Worm (Caenorhabditis elegans): Measurements from ENCODE around the gene EGAP9.3.
A peak's percentile ranks its signal among the peaks of the same experiment; 100 is the strongest.

Gene EGAP9.3

ce11 chrV:6559585-6559984 lies 20.3 kb downstream of the EGAP9.3 start (continued):
- TF ChIP-seq lin-1 (GFP tag; IDR thresholded peaks at IDR 0.05) (no peak), lin-13 (GFP tag; optimal IDR thresholded peaks at IDR 0.05) (no peak), mep-1 (tag; optimal IDR thresholded peaks at IDR 0.05) (no peak), F10B5.3 (tag; optimal IDR thresholded peaks at IDR 0.05) (no peak), ceh-32 (tag; optimal IDR thresholded peaks at IDR 0.05; ENCODE audit: poor library complexity) (no peak), egl-43 (GFP tag; IDR thresholded peaks at IDR 0.05) (no peak), hlh-11 (tag; optimal IDR thresholded peaks at IDR 0.05) (no peak), F44E2.7 (GFP tag; IDR thresholded peaks at IDR 0.05) (peak; percentile 88; the same call in 1 of the 2 replicates), ceh-28 (tag; optimal IDR thresholded peaks at IDR 0.05) (no peak), ama-1 (optimal IDR thresholded peaks at IDR 0.05) (no peak), nhr-76 (tag; optimal IDR thresholded peaks at IDR 0.05) (no peak), mdt-29 (GFP tag; IDR thresholded peaks at IDR 0.05) (no peak), pqm-1 (tag; optimal IDR thresholded peaks at IDR 0.05) (no peak), attf-4 (tag; optimal IDR thresholded peaks at IDR 0.05) (no peak), nhr-28 (tag; optimal IDR thresholded peaks at IDR 0.05) (peak; percentile 24), nhr-25 (tag; optimal IDR thresholded peaks at IDR 0.05; ENCODE audit: borderline replicate concordance, insufficient read depth) (no peak), zfp-3 (GFP tag; conservative IDR thresholded peaks at IDR 0.05) (0 out of 2 replicates have a peak, but pooled peaks have one; percentile 65), saeg-2 (GFP tag; IDR thresholded peaks at IDR 0.05) (peak; percentile 10; the same call in 1 of the 2 replicates), skn-1 (tag; optimal IDR thresholded peaks at IDR 0.05) (no peak), mxl-2 (GFP tag; conservative IDR thresholded peaks at IDR 0.05) (0 out of 2 replicates have a peak, but pooled peaks have one; percentile 42), nhr-77 (tag; optimal IDR thresholded peaks at IDR 0.05) (no peak), lin-29 (GFP tag; IDR thresholded peaks at IDR 0.05) (no peak), lsy-2 (tag; optimal IDR thresholded peaks at IDR 0.05) (no peak), dmd-6 (GFP tag; IDR thresholded peaks at IDR 0.05) (no peak; the same call in none of the 2 replicates), dve-1 (tag; optimal IDR thresholded peaks at IDR 0.05; ENCODE audit: insufficient read depth) (no peak), spr-1 (tag; optimal IDR thresholded peaks at IDR 0.05) (peak; percentile 53), ZK546.5 (tag; optimal IDR thresholded peaks at IDR 0.05) (no peak), tag-97 (GFP tag; IDR thresholded peaks at IDR 0.05) (no peak), nhr-10 (tag; optimal IDR thresholded peaks at IDR 0.05) (no peak), set-16 (GFP tag; IDR thresholded peaks at IDR 0.05) (no peak), zip-2 (tag; optimal IDR thresholded peaks at IDR 0.05) (no peak), F37D6.2 (tag; optimal IDR thresholded peaks at IDR 0.05) (no peak), daf-8 (GFP tag; IDR thresholded peaks at IDR 0.05) (no peak), ztf-7 (tag; optimal IDR thresholded peaks at IDR 0.05) (no peak), F49E8.2 (tag; optimal IDR thresholded peaks at IDR 0.05; ENCODE audit: borderline replicate concordance) (no peak), fkh-10 (GFP tag; optimal IDR thresholded peaks at IDR 0.05) (no peak), vab-7 (GFP tag; IDR thresholded peaks at IDR 0.05) (no peak; the same call in 1 of the 2 replicates), D1046.2 (GFP tag; IDR thresholded peaks at IDR 0.05) (peak; percentile 52; the same call in 1 of the 2 replicates), hlh-30 (tag; optimal IDR thresholded peaks at IDR 0.05; ENCODE audit: insufficient read depth) (no peak), gei-8 (GFP tag; optimal IDR thresholded peaks at IDR 0.05) (peak; percentile 64), lin-38 (GFP tag; IDR thresholded peaks at IDR 0.05) (no peak; the same call in none of the 2 replicates), jun-1 (tag; optimal IDR thresholded peaks at IDR 0.05) (no peak), R02D3.7 (tag; optimal IDR thresholded peaks at IDR 0.05) (no peak), Y5F2A.4 (GFP tag; optimal IDR thresholded peaks at IDR 0.05) (peak; percentile 53), F26F4.8 (GFP tag; conservative IDR thresholded peaks at IDR 0.05) (peak; percentile 93), Y48G9A.11 (GFP tag; IDR thresholded peaks at IDR 0.05) (no peak), Y105C5A.15 (GFP tag; IDR thresholded peaks at IDR 0.05) (0 out of 2 replicates have a peak, but pooled peaks have one; percentile 68), ZK337.2 (GFP tag; IDR thresholded peaks at IDR 0.05) (no peak; the same call in 1 of the 2 replicates), lin-39 (tag; optimal IDR thresholded peaks at IDR 0.05) (no peak), ceh-20 (GFP tag; IDR thresholded peaks at IDR 0.05) (0 out of 2 replicates have a peak, but pooled peaks have one; percentile 57), ctbp-1 (GFP tag; IDR thresholded peaks at IDR 0.05) (no peak; the same call in 1 of the 2 replicates)

Measured in whole organism, L4 larva.